Worm (Caenorhabditis elegans) whole organism, mixed stage, embryonic: Measurements from ENCODE around the gene lrch-1.

Experiments used
- lin-13 ChIP-seq: fragments of 150-350 bp; optimal IDR thresholded peaks from 2 replicates; lab custom pipeline; 2014; ENCODE audit warnings: missing biosample characterization, missing genetic modification characterization
- mep-1 ChIP-seq: fragments of 150-350 bp; optimal IDR thresholded peaks from 2 replicates; lab custom pipeline; 2017; ENCODE audit warnings: missing biosample characterization, missing genetic modification reagents, missing genetic modification characterization, inconsistent platforms
- pha-4 ChIP-seq: fragments of 150-350 bp; optimal IDR thresholded peaks from 2 replicates; lab custom pipeline; 2018; ENCODE audit warnings: missing biosample characterization, missing genetic modification reagents, missing genetic modification characterization
- sptf-1 ChIP-seq: sonication (generic microtip); optimal IDR thresholded peaks from 2 replicates; lab custom pipeline; 2017; ENCODE audit warnings: mild to moderate bottlenecking, missing genetic modification characterization, moderate library complexity, missing compliant biosample characterization

DNA sequence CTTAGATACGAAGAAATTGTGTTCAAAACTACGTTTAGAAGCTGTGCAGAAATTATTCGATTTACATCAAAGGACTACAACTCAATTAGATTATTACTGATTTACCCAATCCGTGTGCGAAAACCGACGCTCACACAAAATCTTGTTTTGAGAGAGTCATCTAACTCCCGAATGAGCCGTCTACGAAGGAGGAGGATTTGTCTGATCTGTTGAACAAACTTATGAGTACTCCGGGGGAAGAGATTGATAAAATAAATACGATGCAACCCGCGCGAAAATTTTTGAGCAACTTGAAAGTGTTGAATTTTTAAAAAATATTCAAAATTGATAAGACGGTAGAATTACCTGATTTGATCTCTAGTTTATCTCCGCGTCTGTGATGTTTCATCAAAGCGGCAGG, 34.9 kb upstream of the lrch-1 start:
- no peak for TF ChIP-seq mep-1
- TF ChIP-seq lin-13 (tag; lab: Kevin White, UChicago), result no peak
- no peak for TF ChIP-seq sptf-1
- TF ChIP-seq pha-4 (tag; lab: Kevin White, UChicago), result no peak
